Worm (Caenorhabditis elegans): ENCODE data around the gene lpr-3.

DNA sequence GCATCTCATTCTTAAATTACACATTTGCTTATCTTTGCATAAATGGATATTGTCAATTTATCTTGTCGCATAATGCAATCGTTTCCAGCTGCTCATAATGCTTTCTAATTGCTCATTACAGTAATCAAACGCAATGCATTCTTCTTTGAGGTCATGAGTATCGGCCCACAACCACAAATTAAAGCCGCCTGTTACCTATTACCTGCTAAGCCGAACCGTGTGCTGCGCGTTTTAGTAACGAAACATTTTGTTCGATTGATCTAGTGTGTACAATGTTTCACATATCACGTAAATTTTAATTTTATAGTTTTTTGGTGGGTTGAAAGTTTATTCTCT is 23.3 kb upstream of the lpr-3 start:
- TF ChIP-seq tab-1 (GFP tag; IDR thresholded peaks at IDR 0.05): no peak
- TF ChIP-seq med-1 (GFP tag; optimal IDR thresholded peaks at IDR 0.05; ENCODE audit: insufficient read depth): no peak
- TF ChIP-seq flt-1 (GFP tag; IDR thresholded peaks at IDR 0.05): no peak
- no peak for TF ChIP-seq ref-1 (GFP tag; conservative IDR thresholded peaks at IDR 0.05)
- TF ChIP-seq ztf-23 (GFP tag; IDR thresholded peaks at IDR 0.05): no peak
